Worm (Caenorhabditis elegans) whole organism, young adult: ENCODE data around the gene fbxa-27.

ENCODE experiments used
- C06A6.2 ChIP-seq: fragments of 200-800 bp; sonication (Bioruptor generic); conservative IDR thresholded peaks from 2 replicates; pipeline ENCODE4 v1.3.6; 2022; ENCODE audit warnings: missing genetic modification characterization, missing compliant biosample characterization
- F33H1.4 ChIP-seq: fragments of 200-800 bp; sonication (Bioruptor generic); IDR thresholded peaks from 2 replicates; pipeline ENCODE4 v1.3.6; 2022; ENCODE audit warnings: missing genetic modification reagents, missing genetic modification characterization, missing compliant biosample characterization
- F37B4.10 ChIP-seq: fragments of 200-800 bp; sonication (Bioruptor generic); IDR thresholded peaks from 2 replicates; pipeline ENCODE4 v1.3.6; 2022; ENCODE audit warnings: missing genetic modification characterization, missing compliant biosample characterization
- F52B5.7 ChIP-seq: sonication (generic microtip); optimal IDR thresholded peaks from 2 replicates; lab custom pipeline; 2016; ENCODE audit warnings: mild to moderate bottlenecking, missing genetic modification characterization, missing compliant biosample characterization
- K11D2.4 ChIP-seq: fragments of 200-800 bp; sonication (Bioruptor generic); IDR thresholded peaks from 2 replicates; pipeline ENCODE4 v1.3.6; 2022; ENCODE audit warnings: missing genetic modification reagents, missing genetic modification characterization, missing compliant biosample characterization
- K12H6.12 ChIP-seq: fragments of 200-800 bp; sonication (Bioruptor generic); optimal IDR thresholded peaks from 2 replicates; lab custom pipeline; 2018; ENCODE audit warnings: mild to moderate bottlenecking, missing genetic modification characterization, missing compliant biosample characterization
- akir-1 ChIP-seq: fragments of 200-800 bp; sonication (Bioruptor generic); optimal IDR thresholded peaks from 2 replicates; lab custom pipeline; 2018; ENCODE audit warnings: mild to moderate bottlenecking, missing genetic modification characterization, moderate library complexity, missing compliant biosample characterization
- aptf-3 ChIP-seq: fragments of 200-800 bp; sonication (Bioruptor generic); IDR thresholded peaks from 2 replicates; pipeline ENCODE4 v1.3.6; 2022; ENCODE audit warnings: missing genetic modification characterization, missing compliant biosample characterization
- athp-1 ChIP-seq: sonication (generic microtip); optimal IDR thresholded peaks from 2 replicates; lab custom pipeline; 2017; ENCODE audit warnings: mild to moderate bottlenecking, missing genetic modification characterization, missing compliant biosample characterization
- attf-6 ChIP-seq: fragments of 200-800 bp; sonication (Bioruptor generic); IDR thresholded peaks from 2 replicates; pipeline ENCODE4 v1.3.6; 2022; ENCODE audit warnings: missing genetic modification reagents, missing genetic modification characterization, missing compliant biosample characterization
- bed-2 ChIP-seq: fragments of 200-800 bp; sonication (Bioruptor generic); IDR thresholded peaks from 2 replicates; pipeline ENCODE4 v1.3.6; 2022; ENCODE audit warnings: missing genetic modification reagents, missing genetic modification characterization, missing compliant biosample characterization
- cebp-1 ChIP-seq, 2 experiments: fragments of 200-800 bp in 1 of 2; sonication (Bioruptor generic) in 1 of 2; sonication (generic microtip) in 1 of 2; IDR thresholded peaks in 1 of 2; optimal IDR thresholded peaks in 1 of 2; 2 replicates each; pipeline versions ENCODE4 v1.3.6 to Lab custom; 2017 to 2022; ENCODE audit warnings: missing compliant biosample characterization in 2 of 2, missing genetic modification characterization in 2 of 2, mild to moderate bottlenecking in 1 of 2, missing genetic modification reagents in 1 of 2, moderate library complexity in 1 of 2
- ceh-100 ChIP-seq: fragments of 200-800 bp; sonication (Bioruptor generic); IDR thresholded peaks from 2 replicates; pipeline ENCODE4 v1.3.6; 2022; ENCODE audit warnings: missing genetic modification reagents, missing genetic modification characterization, missing compliant biosample characterization
- dpff-1 ChIP-seq: sonication (generic microtip); optimal IDR thresholded peaks from 2 replicates; lab custom pipeline; 2017; ENCODE audit warnings: mild to moderate bottlenecking, missing genetic modification characterization, missing compliant biosample characterization
- egl-18 ChIP-seq: fragments of 200-800 bp; sonication (Bioruptor generic); IDR thresholded peaks from 2 replicates; pipeline ENCODE4 v1.3.6; 2022; ENCODE audit warnings: missing genetic modification reagents, missing genetic modification characterization, missing compliant biosample characterization
- egrh-3 ChIP-seq: fragments of 200-800 bp; sonication (Bioruptor generic); IDR thresholded peaks from 2 replicates; pipeline ENCODE4 v1.3.6; 2022; ENCODE audit warnings: missing genetic modification reagents, missing genetic modification characterization, missing compliant biosample characterization
- ekl-4 ChIP-seq: fragments of 200-800 bp; sonication (Bioruptor generic); IDR thresholded peaks from 2 replicates; pipeline ENCODE4 v1.3.6; 2022; ENCODE audit warnings: missing genetic modification reagents, missing genetic modification characterization, missing compliant biosample characterization
- hlh-26 ChIP-seq: fragments of 200-800 bp; sonication (Bioruptor generic); conservative IDR thresholded peaks from 2 replicates; pipeline ENCODE4 v1.3.6; 2022; ENCODE audit warnings: missing genetic modification reagents, missing genetic modification characterization, missing compliant biosample characterization
- hsf-1 ChIP-seq: fragments of 200-800 bp; sonication (Bioruptor generic); IDR thresholded peaks from 2 replicates; pipeline ENCODE4 v1.3.6; 2022; ENCODE audit warnings: missing genetic modification reagents, missing genetic modification characterization, missing compliant biosample characterization
- lag-1 ChIP-seq: fragments of 200-800 bp; sonication (Bioruptor generic); IDR thresholded peaks from 2 replicates; pipeline ENCODE4 v1.3.6; 2022; ENCODE audit warnings: missing genetic modification reagents, missing genetic modification characterization, missing compliant biosample characterization
- mel-28 ChIP-seq: sonication (generic microtip); optimal IDR thresholded peaks from 2 replicates; lab custom pipeline; 2016; ENCODE audit warnings: borderline replicate concordance, mild to moderate bottlenecking, missing genetic modification characterization, missing compliant biosample characterization
- nfyb-1 ChIP-seq: fragments of 200-800 bp; sonication (Bioruptor generic); IDR thresholded peaks from 2 replicates; pipeline ENCODE4 v1.3.6; 2022; ENCODE audit warnings: missing genetic modification reagents, missing genetic modification characterization, missing compliant biosample characterization
- nhr-80 ChIP-seq: sonication (generic microtip); optimal IDR thresholded peaks from 2 replicates; lab custom pipeline; 2016; ENCODE audit warnings: missing genetic modification characterization, missing compliant biosample characterization
- pha-4 ChIP-seq: fragments of 150-350 bp; sonication (generic microtip); optimal IDR thresholded peaks from 2 replicates; lab custom pipeline; 2014; ENCODE audit warnings: missing biosample characterization, missing genetic modification reagents, missing genetic modification characterization
- sdz-38 ChIP-seq: sonication (generic microtip); optimal IDR thresholded peaks from 2 replicates; lab custom pipeline; 2016; ENCODE audit warnings: missing genotype, missing genetic modification characterization, missing compliant biosample characterization
- snpc-1.1 ChIP-seq: sonication (generic microtip); optimal IDR thresholded peaks from 2 replicates; lab custom pipeline; 2017; ENCODE audit warnings: missing genetic modification characterization, mild to moderate bottlenecking, missing compliant biosample characterization, antibody characterized with exemption, moderate library complexity, missing genotype, missing genetic modification reagents; ENCODE audit not compliant: insufficient read depth
- snpc-4 ChIP-seq, 5 experiments: fragments of 150-350 bp in 1 of 5; sonication (generic microtip) in 4 of 5; optimal IDR thresholded peaks; 2 replicates each; lab custom pipeline; 2014 to 2018; ENCODE audit warnings: missing genetic modification characterization in 5 of 5, missing biosample characterization in 3 of 5, antibody characterized with exemption in 2 of 5, mild to moderate bottlenecking in 2 of 5, missing compliant biosample characterization in 2 of 5, missing genotype in 2 of 5, moderate library complexity in 2 of 5, missing genetic modification reagents in 1 of 5
- sptf-2 ChIP-seq: fragments of 200-800 bp; sonication (Bioruptor generic); optimal IDR thresholded peaks from 2 replicates; lab custom pipeline; 2018; ENCODE audit warnings: mild to moderate bottlenecking, missing genetic modification characterization, missing compliant biosample characterization
- unc-62 ChIP-seq: fragments of 150-350 bp; optimal IDR thresholded peaks from 2 replicates; lab custom pipeline; 2014; ENCODE audit warnings: missing biosample characterization, missing genetic modification reagents, missing genetic modification characterization
- xnd-1 ChIP-seq: sonication (generic microtip); optimal IDR thresholded peaks from 2 replicates; lab custom pipeline; 2016; ENCODE audit warnings: missing genotype, missing genetic modification reagents, missing genetic modification characterization, missing compliant biosample characterization
- zfh-2 ChIP-seq: fragments of 200-800 bp; sonication (Bioruptor generic); conservative IDR thresholded peaks from 2 replicates; pipeline ENCODE4 v1.3.6; 2022; ENCODE audit warnings: missing genetic modification reagents, missing genetic modification characterization, missing compliant biosample characterization
- ztf-18 ChIP-seq: sonication (generic microtip); optimal IDR thresholded peaks from 2 replicates; lab custom pipeline; 2016; ENCODE audit warnings: missing genotype, mild to moderate bottlenecking, missing genetic modification characterization, missing compliant biosample characterization

The fbxa-27 gene

DNA sequence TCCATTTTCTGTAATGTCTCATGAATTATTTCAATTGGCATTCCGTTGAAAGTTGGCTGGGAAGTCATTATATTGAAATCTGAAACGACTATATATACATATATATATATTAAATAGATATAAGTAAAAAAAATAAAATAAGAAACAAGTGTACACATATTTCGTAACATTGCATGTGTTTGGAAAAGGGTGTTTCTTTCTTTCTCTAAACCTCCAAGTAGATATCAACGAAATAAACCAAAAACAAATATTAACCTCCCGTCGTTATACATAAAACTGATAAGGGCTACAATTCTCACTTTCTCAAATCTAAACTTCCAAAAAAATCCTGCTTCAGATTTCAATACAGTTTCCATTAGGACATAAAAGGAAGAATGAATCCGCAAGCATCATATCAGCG lies 34.6 kb upstream of the fbxa-27 start, which contains the start of gene fbxa-79:
Gene fbxa-79 (minus strand): TSS at position 86 of the 400 bp plus-strand sequence.
- TF ChIP-seq nhr-80 (tag; lab: Kevin White, UChicago) (peak; percentile 36), cebp-1 (GFP tag; IDR thresholded peaks at IDR 0.05; lab: Robert Waterston, UW) (peak; percentile 91), cebp-1 (tag; optimal IDR thresholded peaks at IDR 0.05; lab: Kevin White, UChicago) (peak; percentile 93), bed-2 (GFP tag; lab: Robert Waterston, UW) (no peak)
- TF ChIP-seq, all 124 proteins: peak for 2

DNA sequence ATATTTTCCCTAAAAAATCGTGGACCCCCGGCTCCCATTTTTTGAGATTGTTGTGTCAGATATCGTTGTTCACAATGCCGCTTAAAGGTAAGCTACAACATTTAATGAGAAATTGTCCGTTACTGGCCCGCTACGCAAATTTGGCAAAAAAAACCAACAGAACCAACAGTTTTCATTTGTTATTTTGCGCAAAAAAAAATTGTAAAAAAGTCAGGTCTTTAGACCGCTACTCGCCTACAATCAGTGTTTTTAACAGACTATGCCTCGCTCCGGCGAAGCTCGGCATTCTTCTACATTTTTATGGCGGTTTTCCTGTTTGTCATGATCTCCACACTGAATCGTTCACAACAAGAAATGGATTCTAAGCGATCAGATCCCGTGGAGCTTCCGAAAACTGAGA lies 33.9 kb upstream of the fbxa-27 start, which contains the start of gene Y82E9BL.12:
Gene Y82E9BL.12 (plus strand): TSS at position 301 of the 400 bp plus-strand sequence.
- TF ChIP-seq lag-1 (GFP tag; lab: Robert Waterston, UW) (no peak), K12H6.12 (tag; lab: Kevin White, UChicago) (no peak), sptf-2 (GFP tag; lab: Kevin White, UChicago) (no peak), ztf-18 (no peak), unc-62 (GFP tag; lab: Kevin White, UChicago) (no peak), dpff-1 (tag; lab: Kevin White, UChicago) (no peak), zfh-2 (GFP tag; lab: Robert Waterston, UW) (no peak), snpc-4 (GFP tag; optimal IDR thresholded peaks at IDR 0.05; lab: Kevin White, UChicago) (no peak), snpc-4 (tag; optimal IDR thresholded peaks at IDR 0.05; lab: Kevin White, UChicago) (no peak), nfyb-1 (GFP tag; lab: Robert Waterston, UW) (no peak), egrh-3 (GFP tag; lab: Robert Waterston, UW) (no peak), pha-4 (no peak), hsf-1 (GFP tag; lab: Robert Waterston, UW) (no peak), hlh-26 (GFP tag; lab: Robert Waterston, UW) (no peak), ceh-100 (GFP tag; lab: Robert Waterston, UW) (no peak), F37B4.10 (GFP tag; lab: Robert Waterston, UW) (no peak), sdz-38 (tag; lab: Kevin White, UChicago) (no peak), mel-28 (no peak)
- TF ChIP-seq, all 124 proteins: peak for 0

DNA sequence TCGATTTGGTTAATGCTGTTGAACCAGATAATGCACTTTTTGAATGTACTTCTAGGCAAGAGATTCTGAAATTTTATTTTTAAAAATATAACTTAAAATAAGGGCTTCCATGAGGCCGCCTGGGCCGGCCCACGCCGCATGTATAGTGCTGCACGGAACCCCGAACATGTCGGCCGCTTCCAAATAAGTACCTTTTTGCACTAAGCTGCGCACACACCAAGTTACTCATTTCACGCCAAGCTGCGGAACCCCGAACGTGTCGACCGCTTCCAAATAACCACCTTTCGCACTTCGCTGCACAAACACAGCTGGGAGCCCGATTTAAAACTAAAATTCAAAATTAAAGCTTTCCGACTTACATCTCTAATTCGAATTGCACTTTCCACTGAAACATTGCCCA lies 31.4 kb upstream of the fbxa-27 start:
- TF ChIP-seq attf-6 (no peak), F52B5.7 (tag; lab: Kevin White, UChicago) (no peak), ekl-4 (GFP tag; lab: Robert Waterston, UW) (no peak), snpc-1.1 (tag; lab: Kevin White, UChicago) (peak; percentile 61), egl-18 (GFP tag; lab: Robert Waterston, UW) (no peak), aptf-3 (GFP tag; lab: Robert Waterston, UW) (no peak), snpc-4 (GFP tag; optimal IDR thresholded peaks at IDR 0.05; lab: Kevin White, UChicago) (peak; percentile 46), snpc-4 (tag; optimal IDR thresholded peaks at IDR 0.05; lab: Kevin White, UChicago) (peak in 2 of 4 experiments; percentile 68 to 85)
- TF ChIP-seq, all 124 proteins: peak for 2

DNA sequence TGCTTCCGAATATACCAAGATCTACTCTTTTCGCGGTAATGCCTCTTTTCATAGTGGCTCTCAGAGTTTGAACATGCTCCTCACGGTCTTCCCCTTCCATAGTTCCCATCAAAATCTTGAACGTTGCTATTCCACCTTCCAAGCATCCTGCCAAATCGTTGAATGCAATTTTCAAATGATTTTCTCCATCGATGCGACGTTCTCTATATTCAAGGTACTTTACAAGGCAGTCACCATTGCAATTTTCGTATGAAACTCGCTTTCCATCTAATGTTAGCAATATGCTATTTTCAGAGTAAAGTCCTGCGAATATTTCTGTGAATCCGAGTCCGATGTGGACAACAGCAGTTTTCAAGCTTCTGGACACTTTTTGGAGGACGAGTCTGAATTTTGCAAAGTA lies 28.5 kb upstream of the fbxa-27 start:
- TF ChIP-seq C06A6.2 (GFP tag; lab: Robert Waterston, UW) (no peak), F33H1.4 (GFP tag; lab: Robert Waterston, UW) (no peak), ceh-100 (GFP tag; lab: Robert Waterston, UW) (no peak), K11D2.4 (GFP tag; lab: Robert Waterston, UW) (no peak), xnd-1 (no peak), athp-1 (no peak)
- TF ChIP-seq, all 124 proteins: peak for 0

DNA sequence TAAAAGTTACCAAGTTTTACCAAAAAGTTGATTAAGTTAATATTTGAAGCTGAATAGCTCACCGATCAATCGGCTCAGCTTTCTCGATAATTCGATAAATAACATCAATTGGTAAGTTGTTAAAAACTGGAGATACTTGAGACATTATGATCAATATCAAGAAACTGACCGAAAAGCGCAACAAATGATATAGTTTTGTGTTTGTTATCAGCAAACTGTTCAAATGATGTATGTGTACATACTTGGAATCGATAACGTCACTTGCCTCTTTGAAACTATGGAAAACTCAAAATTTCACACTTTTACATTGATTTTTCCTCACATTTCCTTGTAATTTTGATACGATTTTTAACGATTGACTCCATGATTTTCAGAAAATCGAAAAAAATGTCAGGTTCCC lies 27.7 kb upstream of the fbxa-27 start, which contains the start of the genes fbxa-80 and fbxa-19:
Gene fbxa-80 (minus strand): TSS at position 173 of the 400 bp plus-strand sequence.
Gene fbxa-19 (plus strand): TSS at position 364 of the 400 bp plus-strand sequence.
- no peak for TF ChIP-seq akir-1 (GFP tag; lab: Kevin White, UChicago)
- peak; percentile 43 for TF ChIP-seq nhr-80 (tag; lab: Kevin White, UChicago)
